Worm (Caenorhabditis elegans): ENCODE results near the gene T09A5.14.

DNA sequence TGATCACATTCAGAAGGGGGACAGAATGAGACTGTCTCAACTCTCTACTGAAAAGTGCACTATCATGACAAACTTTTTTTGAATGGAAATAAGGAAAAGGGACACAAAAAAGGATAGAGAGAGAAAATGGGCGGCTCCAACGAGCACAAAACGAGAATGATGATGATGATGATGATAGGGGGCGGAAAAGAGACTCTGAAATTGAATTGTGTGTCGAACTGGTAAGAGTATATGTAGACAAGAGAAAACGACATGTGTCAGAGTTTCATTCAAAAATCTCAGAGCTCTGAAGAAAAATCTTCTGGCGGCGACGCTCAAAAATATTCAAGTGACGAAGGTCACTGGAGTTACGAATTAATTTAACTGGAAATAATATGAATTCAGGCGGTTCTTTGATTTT lies 36.9 kb upstream of the T09A5.14 start:
- TF ChIP-seq hrde-1 (tag; optimal IDR thresholded peaks at IDR 0.05; ENCODE audit: borderline replicate concordance) (no peak), mcd-1 (GFP tag; IDR thresholded peaks at IDR 0.05) (no peak)

Data from whole organism, young adult.